Worm (Caenorhabditis elegans): ENCODE data around the gene ttbk-6.
"Not testable (repeated sequence)": the region's sequence is repeated elsewhere in the genome, so short reads cannot be mapped to it uniquely, and the experiment has no call there.

DNA sequence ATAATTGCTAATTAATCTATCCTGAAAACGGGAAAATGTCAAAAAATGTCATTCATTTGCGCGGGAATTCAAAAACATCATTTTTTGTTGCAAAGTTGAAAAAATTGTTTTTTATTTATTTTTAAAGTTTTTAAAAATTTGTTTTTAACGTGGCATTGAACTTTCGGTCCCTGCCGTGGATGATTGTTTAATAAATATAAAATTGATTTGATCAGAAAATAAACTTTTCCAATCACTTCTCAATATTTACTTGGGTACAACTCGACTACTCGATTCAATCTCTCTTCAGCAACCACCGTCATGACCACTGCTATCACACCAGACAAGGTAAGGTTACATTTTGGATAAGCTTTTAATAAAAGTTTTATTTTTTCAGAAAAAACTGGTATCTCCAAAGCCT lies 12.1 kb upstream of the ttbk-6 start, which contains the start of gene C45G9.4:
- not testable (repeated sequence) for TF ChIP-seq lag-1 (GFP tag; IDR thresholded peaks at IDR 0.05); pha-4 (tag; optimal IDR thresholded peaks at IDR 0.05); snpc-4 (GFP tag; optimal IDR thresholded peaks at IDR 0.05); snpc-4 (tag; optimal IDR thresholded peaks at IDR 0.05); madf-6 (GFP tag; IDR thresholded peaks at IDR 0.05)
